Worm (Caenorhabditis elegans) whole organism, midembryonic: ENCODE measurements around the gene ugt-10.

ENCODE experiments used
- cog-1 ChIP-seq: sonication (generic microtip); optimal IDR thresholded peaks from 2 replicates; lab custom pipeline; 2016; ENCODE audit warnings: missing genetic modification characterization, missing compliant biosample characterization
- flt-1 ChIP-seq: fragments of 200-800 bp; sonication (Bioruptor generic); IDR thresholded peaks from 2 replicates; pipeline ENCODE4 v1.3.6; 2022; ENCODE audit warnings: missing genetic modification characterization, missing compliant biosample characterization
- med-1 ChIP-seq: sonication (generic microtip); optimal IDR thresholded peaks from 2 replicates; lab custom pipeline; 2017; ENCODE audit warnings: missing genetic modification characterization, mild to moderate bottlenecking, missing compliant biosample characterization, antibody characterized with exemption, missing genetic modification reagents; ENCODE audit not compliant: insufficient read depth
- ref-1 ChIP-seq: fragments of 200-800 bp; sonication (Bioruptor generic); conservative IDR thresholded peaks from 2 replicates; pipeline ENCODE4 v1.3.6; 2022; ENCODE audit warnings: missing genetic modification reagents, missing genetic modification characterization, missing compliant biosample characterization
- tab-1 ChIP-seq: fragments of 200-800 bp; sonication (Bioruptor generic); IDR thresholded peaks from 2 replicates; pipeline ENCODE4 v1.3.6; 2022; ENCODE audit warnings: missing genetic modification characterization, missing compliant biosample characterization
- ztf-23 ChIP-seq: fragments of 200-800 bp; sonication (Bioruptor generic); IDR thresholded peaks from 2 replicates; pipeline ENCODE4 v1.3.6; 2022; ENCODE audit warnings: missing genetic modification reagents, missing genetic modification characterization, missing compliant biosample characterization

ce11 chrV:4870627-4871026 lies 29.3 kb downstream of the ugt-10 start:
- TF ChIP-seq flt-1 (GFP tag; lab: Robert Waterston, UW), result no peak
- TF ChIP-seq med-1 (GFP tag; lab: Kevin White, UChicago), result no peak
- TF ChIP-seq ref-1 (GFP tag; lab: Robert Waterston, UW), result no peak
- TF ChIP-seq tab-1 (GFP tag; lab: Robert Waterston, UW), result no peak
- TF ChIP-seq cog-1 (tag; lab: Kevin White, UChicago), result no peak
- no peak for TF ChIP-seq ztf-23 (GFP tag; lab: Robert Waterston, UW)
